Fruit fly (Drosophila melanogaster) whole organism, embryonic: ENCODE measurements around the gene Obp28a.

Source experiments
- Asciz ChIP-seq: fragments of 200-800 bp; sonication (Bioruptor generic); optimal IDR thresholded peaks from 2 replicates; lab custom pipeline; 2017; ENCODE audit warnings: missing biosample characterization, mild to moderate bottlenecking, missing genetic modification characterization, missing genetic modification reagents
- CG11398 ChIP-seq: fragments of 200-800 bp; sonication (Bioruptor generic); optimal IDR thresholded peaks from 2 replicates; lab custom pipeline; 2016; ENCODE audit warnings: missing biosample characterization, missing genetic modification characterization
- CG11456 ChIP-seq: fragments of 200-800 bp; sonication (Bioruptor generic); IDR thresholded peaks from 3 replicates; pipeline ENCODE4 v1.3.6; 2022; ENCODE audit warnings: missing biosample characterization, missing genetic modification characterization
- CG11504 ChIP-seq: fragments of 200-800 bp; sonication (Bioruptor generic); optimal IDR thresholded peaks from 3 replicates; lab custom pipeline; 2019; ENCODE audit warnings: missing biosample characterization, mild to moderate bottlenecking, missing genetic modification characterization, moderate library complexity
- CG1233 ChIP-seq: fragments of 200-800 bp; sonication (Bioruptor generic); optimal IDR thresholded peaks from 4 replicates; lab custom pipeline; 2018; ENCODE audit warnings: missing biosample characterization, mild to moderate bottlenecking, missing genetic modification characterization
- CG12744 ChIP-seq: fragments of 200-800 bp; sonication (Bioruptor generic); optimal IDR thresholded peaks from 2 replicates; lab custom pipeline; 2016; ENCODE audit warnings: missing biosample characterization, missing genetic modification characterization
- CG13287 ChIP-seq: fragments of 200-800 bp; sonication (Bioruptor generic); IDR thresholded peaks from 2 replicates; pipeline ENCODE4 v1.3.6; 2022; ENCODE audit warnings: missing biosample characterization, missing genetic modification characterization; ENCODE audit not compliant: partially characterized antibody
- CG2120 ChIP-seq: fragments of 200-800 bp; sonication (Bioruptor generic); optimal IDR thresholded peaks from 3 replicates; lab custom pipeline; 2016; ENCODE audit warnings: missing biosample characterization, missing genetic modification characterization
- CG2202 ChIP-seq: fragments of 200-800 bp; sonication (Bioruptor generic); optimal IDR thresholded peaks from 2 replicates; lab custom pipeline; 2018; ENCODE audit warnings: missing biosample characterization, mild to moderate bottlenecking, missing genetic modification characterization
- CG2712 ChIP-seq: fragments of 200-800 bp; optimal IDR thresholded peaks from 3 replicates; lab custom pipeline; 2019; ENCODE audit warnings: missing biosample characterization, mild to moderate bottlenecking, missing genetic modification characterization, moderate library complexity
- CG31388 ChIP-seq: fragments of 200-800 bp; sonication (Bioruptor generic); optimal IDR thresholded peaks from 2 replicates; lab custom pipeline; 2016; ENCODE audit warnings: missing biosample characterization, missing genetic modification characterization
- CG6254 ChIP-seq: fragments of 200-800 bp; sonication (Bioruptor generic); optimal IDR thresholded peaks from 3 replicates; lab custom pipeline; 2017; ENCODE audit warnings: mild to moderate bottlenecking, missing biosample characterization, missing genetic modification reagents, missing genetic modification characterization
- CG6854 ChIP-seq: fragments of 200-800 bp; sonication (Bioruptor generic); optimal IDR thresholded peaks from 3 replicates; lab custom pipeline; 2017; ENCODE audit warnings: missing biosample characterization, mild to moderate bottlenecking, missing genetic modification characterization
- CG7357 ChIP-seq: fragments of 200-800 bp; sonication (Bioruptor generic); IDR thresholded peaks from 3 replicates; pipeline ENCODE4 v1.3.6; 2022; ENCODE audit warnings: missing biosample characterization, missing genetic modification characterization
- CG8359 ChIP-seq: fragments of 200-800 bp; sonication (Bioruptor generic); optimal IDR thresholded peaks from 2 replicates; lab custom pipeline; 2017; ENCODE audit warnings: missing biosample characterization, mild to moderate bottlenecking, missing genetic modification characterization, borderline replicate concordance
- CG8388 ChIP-seq: fragments of 200-800 bp; sonication (Bioruptor generic); optimal IDR thresholded peaks from 2 replicates; lab custom pipeline; 2019; ENCODE audit warnings: missing biosample characterization, mild to moderate bottlenecking, missing genetic modification characterization, moderate library complexity
- CG8478 ChIP-seq: fragments of >200 bp; optimal IDR thresholded peaks from 2 replicates; lab custom pipeline; 2018
- Camta ChIP-seq: fragments of 200-800 bp; sonication (Bioruptor generic); optimal IDR thresholded peaks from 2 replicates; lab custom pipeline; 2016; ENCODE audit warnings: missing biosample characterization, missing genetic modification characterization
- Dip2 ChIP-seq: fragments of 200-800 bp; sonication (Bioruptor generic); IDR thresholded peaks from 2 replicates; pipeline ENCODE4 v1.3.6; 2022; ENCODE audit warnings: missing biosample characterization, missing genetic modification characterization
- Doc3 ChIP-seq: fragments of 200-800 bp; sonication (Bioruptor generic); IDR thresholded peaks from 3 replicates; pipeline ENCODE4 v1.3.6; 2022; ENCODE audit warnings: missing biosample characterization, missing genetic modification characterization; ENCODE audit not compliant: partially characterized antibody
- GATAe ChIP-seq: fragments of 200-800 bp; sonication (Bioruptor generic); conservative IDR thresholded peaks from 2 replicates; pipeline ENCODE4 v1.3.6; 2022; ENCODE audit warnings: missing biosample characterization, missing genetic modification characterization
- HHEX ChIP-seq: fragments of 200-800 bp; sonication (Bioruptor generic); optimal IDR thresholded peaks from 3 replicates; lab custom pipeline; 2017; ENCODE audit warnings: missing biosample characterization, mild to moderate bottlenecking, missing genetic modification characterization, missing genetic modification reagents
- HLH4C ChIP-seq: fragments of 200-800 bp; sonication (Bioruptor generic); IDR thresholded peaks from 3 replicates; pipeline ENCODE4 v1.3.6; 2022; ENCODE audit warnings: missing biosample characterization, missing genetic modification characterization; ENCODE audit not compliant: partially characterized antibody
- Hr39 ChIP-seq: fragments of >200 bp; optimal IDR thresholded peaks from 2 replicates; lab custom pipeline; 2017
- Lpt ChIP-seq: fragments of >200 bp; optimal IDR thresholded peaks from 2 replicates; lab custom pipeline; 2018; ENCODE audit warnings: missing biosample characterization, missing genetic modification characterization
- MBD-R2 ChIP-seq: fragments of 200-800 bp; sonication (Bioruptor generic); IDR thresholded peaks from 2 replicates; pipeline ENCODE4 v1.3.6; 2022; ENCODE audit warnings: missing biosample characterization, missing genetic modification characterization
- NC2α ChIP-seq: fragments of 200-800 bp; sonication (Bioruptor generic); optimal IDR thresholded peaks from 2 replicates; lab custom pipeline; 2016; ENCODE audit warnings: missing biosample characterization, missing genetic modification characterization
- Neu2 ChIP-seq: fragments of 200-800 bp; sonication (Bioruptor generic); optimal IDR thresholded peaks from 3 replicates; lab custom pipeline; 2016; ENCODE audit warnings: missing biosample characterization, missing genetic modification characterization, borderline replicate concordance
- NfI ChIP-seq: fragments of 200-800 bp; sonication (Bioruptor generic); optimal IDR thresholded peaks from 3 replicates; lab custom pipeline; 2018; ENCODE audit warnings: missing biosample characterization, mild to moderate bottlenecking, missing genetic modification characterization, moderate library complexity
- Six4 ChIP-seq: fragments of 200-800 bp; sonication (Bioruptor generic); optimal IDR thresholded peaks from 2 replicates; lab custom pipeline; 2016; ENCODE audit warnings: missing biosample characterization, missing genetic modification characterization
- Xbp1 ChIP-seq: fragments of 200-800 bp; sonication (Bioruptor generic); optimal IDR thresholded peaks from 3 replicates; lab custom pipeline; 2016; ENCODE audit warnings: missing biosample characterization, mild to moderate bottlenecking, missing genetic modification characterization
- amos ChIP-seq: fragments of 200-800 bp; sonication (Bioruptor generic); IDR thresholded peaks from 2 replicates; pipeline ENCODE4 v1.3.6; 2022; ENCODE audit warnings: missing biosample characterization, missing genetic modification characterization; ENCODE audit not compliant: partially characterized antibody
- ap ChIP-seq: fragments of 200-800 bp; sonication (Bioruptor generic); IDR thresholded peaks from 2 replicates; pipeline ENCODE4 v1.3.6; 2022; ENCODE audit warnings: missing biosample characterization, missing genetic modification characterization
- br ChIP-seq: fragments of >200 bp; optimal IDR thresholded peaks from 2 replicates; lab custom pipeline; 2017
- cg ChIP-seq: fragments of 200-800 bp; sonication (Bioruptor generic); optimal IDR thresholded peaks from 3 replicates; lab custom pipeline; 2019; ENCODE audit warnings: missing biosample characterization, mild to moderate bottlenecking, missing genetic modification characterization, moderate library complexity
- dysf ChIP-seq: fragments of 200-800 bp; sonication (Bioruptor generic); IDR thresholded peaks from 3 replicates; pipeline ENCODE4 v1.3.6; 2022; ENCODE audit warnings: missing biosample characterization, missing genetic modification characterization
- fd3F ChIP-seq: fragments of 200-800 bp; sonication (Bioruptor generic); optimal IDR thresholded peaks from 2 replicates; lab custom pipeline; 2018; ENCODE audit warnings: missing biosample characterization, mild to moderate bottlenecking, missing genetic modification characterization, moderate library complexity
- gcm ChIP-seq: fragments of 200-800 bp; sonication (Bioruptor generic); optimal IDR thresholded peaks from 2 replicates; lab custom pipeline; 2019; ENCODE audit warnings: missing biosample characterization, mild to moderate bottlenecking, missing genetic modification characterization, moderate library complexity
- ind ChIP-seq: fragments of 200-800 bp; sonication (Bioruptor generic); optimal IDR thresholded peaks from 3 replicates; lab custom pipeline; 2016; ENCODE audit warnings: missing biosample characterization, missing genetic modification characterization
- inv ChIP-seq: fragments of 200-800 bp; sonication (Bioruptor generic); IDR thresholded peaks from 2 replicates; pipeline ENCODE4 v1.3.6; 2022; ENCODE audit warnings: missing biosample characterization, missing genetic modification characterization; ENCODE audit not compliant: partially characterized antibody
- lab ChIP-seq: fragments of 200-800 bp; sonication (Bioruptor generic); optimal IDR thresholded peaks from 3 replicates; lab custom pipeline; 2017; ENCODE audit warnings: missing biosample characterization, missing genetic modification characterization, mild to moderate bottlenecking, moderate library complexity, missing genetic modification reagents
- lola ChIP-seq, 3 experiments: fragments of >200 bp in 2 of 3; fragments of 200-800 bp in 1 of 3; sonication (Bioruptor generic) in 1 of 3; optimal IDR thresholded peaks; 2 replicates each; lab custom pipeline; 2017 to 2019; ENCODE audit warnings: missing biosample characterization in 3 of 3, missing genetic modification characterization in 3 of 3, mild to moderate bottlenecking in 1 of 3, moderate library complexity in 1 of 3
- phol ChIP-seq: fragments of 200-800 bp; sonication (Bioruptor generic); optimal IDR thresholded peaks from 3 replicates; lab custom pipeline; 2018; ENCODE audit warnings: missing biosample characterization, mild to moderate bottlenecking, missing genetic modification characterization, moderate library complexity
- pnt ChIP-seq: fragments of 200-800 bp; sonication (Bioruptor generic); optimal IDR thresholded peaks from 3 replicates; lab custom pipeline; 2016; ENCODE audit warnings: missing biosample characterization, missing genetic modification characterization
- pros ChIP-seq: fragments of 200-800 bp; sonication (Bioruptor generic); optimal IDR thresholded peaks from 3 replicates; lab custom pipeline; 2019; ENCODE audit warnings: missing biosample characterization, mild to moderate bottlenecking, missing genetic modification characterization, moderate library complexity
- rib ChIP-seq: fragments of 200-800 bp; sonication (Bioruptor generic); IDR thresholded peaks from 2 replicates; pipeline ENCODE4 v1.3.6; 2022; ENCODE audit warnings: missing biosample characterization, missing genetic modification characterization
- seq ChIP-seq: fragments of 200-800 bp; sonication (Bioruptor generic); IDR thresholded peaks from 2 replicates; pipeline ENCODE4 v1.3.6; 2022; ENCODE audit warnings: missing biosample characterization, missing genetic modification characterization
- shn ChIP-seq: fragments of 200-800 bp; sonication (Bioruptor generic); optimal IDR thresholded peaks from 3 replicates; lab custom pipeline; 2016; ENCODE audit warnings: missing biosample characterization, missing genetic modification characterization
- sim ChIP-seq: fragments of 200-800 bp; sonication (Bioruptor generic); IDR thresholded peaks from 2 replicates; pipeline ENCODE4 v1.3.6; 2022; ENCODE audit warnings: missing biosample characterization, missing genetic modification characterization

The Obp28a gene

DNA sequence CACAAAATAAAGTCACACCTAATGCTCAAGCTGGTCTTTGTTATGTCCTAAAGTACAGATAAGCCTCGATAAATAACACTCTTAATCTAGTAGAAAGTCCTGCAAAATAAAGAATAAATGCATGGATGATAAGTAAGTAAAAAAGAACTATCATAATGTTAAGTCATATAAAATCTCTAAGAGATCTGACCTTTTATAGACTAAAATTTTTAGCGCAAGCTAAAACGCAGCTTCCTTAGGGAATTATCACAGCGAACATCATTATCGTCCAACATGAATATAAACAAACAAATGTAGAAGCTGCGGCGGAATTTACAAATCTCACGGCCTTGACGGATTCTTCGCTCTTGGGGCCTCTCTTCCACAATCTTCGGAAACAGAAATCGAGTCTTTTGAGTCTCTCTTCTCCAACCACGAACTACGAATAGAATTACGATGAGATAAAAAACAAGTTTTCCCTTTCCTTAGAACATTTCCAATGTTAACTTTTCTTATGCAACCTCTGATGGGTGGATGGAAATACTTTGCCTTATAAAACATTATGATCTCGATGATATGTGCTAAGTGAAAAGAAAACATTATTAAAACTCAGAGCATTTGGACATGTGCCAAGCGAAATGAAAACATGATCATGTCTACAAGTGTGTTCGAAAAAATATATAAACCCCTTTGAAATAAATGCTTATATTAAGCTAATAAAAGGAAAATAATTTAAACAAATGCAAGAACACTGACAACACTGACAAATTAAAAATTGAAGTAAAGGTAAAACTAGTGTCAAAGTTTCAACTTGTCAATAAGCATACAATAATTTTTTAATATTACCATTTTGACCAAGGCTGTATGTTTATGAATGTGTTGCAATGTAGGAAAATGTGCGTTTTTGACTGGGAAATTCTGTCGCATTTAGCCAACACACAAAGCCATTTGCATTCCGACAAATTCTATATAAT, 2.5 kb downstream of the Obp28a start (continued):
- TF ChIP-seq CG2712, result peak; percentile 37
- no peak for TF ChIP-seq CG8388
- no peak for TF ChIP-seq CG11398 (GFP tag; lab: Kevin White, UChicago)
- TF ChIP-seq NC2α (GFP tag; lab: Kevin White, UChicago), result no peak
- TF ChIP-seq lab (GFP tag; lab: Kevin White, UChicago), result peak; percentile 56
- peak; percentile 10 for TF ChIP-seq CG1233 (GFP tag; lab: Kevin White, UChicago)
- peak; percentile 24 for TF ChIP-seq fd3F
- no peak for TF ChIP-seq CG6854
- TF ChIP-seq Hr39 (lab: Kevin White, UChicago), result no peak
- TF ChIP-seq CG7357 (GFP tag; lab: Robert Waterston, UW), result no peak
- TF ChIP-seq Dip2, result no peak
- TF ChIP-seq Neu2 (GFP tag; lab: Kevin White, UChicago), result no peak
- TF ChIP-seq inv, result no peak
- TF ChIP-seq Lpt (GFP tag; lab: Kevin White, UChicago), result no peak
- TF ChIP-seq HLH4C (GFP tag; lab: Robert Waterston, UW), result no peak
- TF ChIP-seq Xbp1 (GFP tag; lab: Kevin White, UChicago), result peak; percentile 53
- TF ChIP-seq shn, result peak; percentile 4
- TF ChIP-seq sim, result no peak
- TF ChIP-seq CG6254 (GFP tag; lab: Kevin White, UChicago), result no peak
- TF ChIP-seq CG8359 (GFP tag; lab: Kevin White, UChicago), result no peak
- peak; percentile 62 for TF ChIP-seq CG11504 (tag; lab: Kevin White, UChicago)
- TF ChIP-seq CG11456, result peak; percentile 50; the same call in 1 of the 3 replicates
- peak; percentile 34 for TF ChIP-seq phol
- TF ChIP-seq CG2120 (GFP tag; lab: Kevin White, UChicago), result peak; percentile 87
- TF ChIP-seq amos (GFP tag; lab: Robert Waterston, UW), result no peak
- TF ChIP-seq rib, result 0 out of 2 replicates have a peak, but pooled peaks have one; percentile 55
- TF ChIP-seq pnt (GFP tag; lab: Kevin White, UChicago), result no peak
- no peak for TF ChIP-seq CG31388
- no peak for TF ChIP-seq CG8478 (lab: Kevin White, UChicago)
- TF ChIP-seq lola (GFP tag; optimal IDR thresholded peaks at IDR 0.05; lab: Kevin White, UChicago), result peak in 1 of 3 experiments; percentile 51
- no peak for TF ChIP-seq br
- no peak for TF ChIP-seq CG12744 (GFP tag; lab: Kevin White, UChicago)
- peak; percentile 79 for TF ChIP-seq dysf
- no peak for TF ChIP-seq pros
- TF ChIP-seq CG13287, result no peak
- peak; percentile 68 for TF ChIP-seq Asciz (GFP tag; lab: Kevin White, UChicago)
- TF ChIP-seq NfI, result no peak
- TF ChIP-seq seq (GFP tag; lab: Robert Waterston, UW), result peak; percentile 60
- no peak for TF ChIP-seq GATAe (GFP tag; lab: Robert Waterston, UW)
- no peak for TF ChIP-seq ind (GFP tag; lab: Kevin White, UChicago)
- peak; percentile 56; the same call in 1 of the 2 replicates for TF ChIP-seq MBD-R2
- no peak for TF ChIP-seq HHEX
- TF ChIP-seq CG2202, result no peak
- TF ChIP-seq Camta (GFP tag; lab: Kevin White, UChicago), result no peak
- 0 out of 2 replicates have a peak, but pooled peaks have one; percentile 15 for TF ChIP-seq ap (GFP tag; lab: Robert Waterston, UW)
- no peak for TF ChIP-seq cg (GFP tag; lab: Kevin White, UChicago)
- no peak for TF ChIP-seq Six4 (GFP tag; lab: Kevin White, UChicago)
- TF ChIP-seq gcm, result peak; percentile 15
- TF ChIP-seq Doc3 (GFP tag; lab: Robert Waterston, UW), result no peak
